Fruit fly (Drosophila melanogaster) whole organism: ENCODE data around the gene CG43064.

Experiments used
- CG8478 ChIP-seq: fragments of >200 bp; optimal IDR thresholded peaks from 2 replicates; lab custom pipeline; 2018; ENCODE audit warnings: inconsistent platforms
- Dll ChIP-seq: fragments of >200 bp; optimal IDR thresholded peaks from 2 replicates; lab custom pipeline; 2017
- psq ChIP-seq: fragments of >200 bp; optimal IDR thresholded peaks from 2 replicates; lab custom pipeline; 2017

- TF ChIP-seq CG8478 (lab: Kevin White, UChicago) (no peak), psq (lab: Kevin White, UChicago) (no peak), Dll (lab: Kevin White, UChicago) (no peak)
Observed at dm6 chr3L:11825560-11826153, 10.9 kb downstream of the CG43064 start, which contains the start of gene CG32095.
